Fruit fly (Drosophila melanogaster) whole organism: ENCODE measurements around the gene Npl4.

Experiments used
- CG8478 ChIP-seq: fragments of >200 bp; optimal IDR thresholded peaks from 2 replicates; lab custom pipeline; 2018; ENCODE audit warnings: inconsistent platforms
- EcR ChIP-seq, 2 experiments: fragments of >200 bp; optimal IDR thresholded peaks; 2 replicates each; lab custom pipeline; 2017; ENCODE audit warnings: missing biosample characterization in 2 of 2, missing genetic modification characterization in 2 of 2, missing genetic modification reagents in 2 of 2
- pan ChIP-seq: fragments of >200 bp; optimal IDR thresholded peaks from 2 replicates; lab custom pipeline; 2017
- usp ChIP-seq: fragments of >200 bp; optimal IDR thresholded peaks from 2 replicates; lab custom pipeline; 2017; ENCODE audit warnings: missing biosample characterization, missing genetic modification characterization, mixed read lengths

- TF ChIP-seq pan (lab: Kevin White, UChicago): no peak
- TF ChIP-seq CG8478 (lab: Kevin White, UChicago): no peak
- no peak for TF ChIP-seq usp (GFP tag; lab: Kevin White, UChicago)
- TF ChIP-seq EcR (GFP tag; optimal IDR thresholded peaks at IDR 0.05; lab: Kevin White, UChicago): no peak
Observed at dm6 chr3R:25659857-25660417, 35.5 kb upstream of the Npl4 start.
